Worm (Caenorhabditis elegans) whole organism, mixed stage, embryonic: ENCODE measurements around the gene K02E11.7.

Experiments
- M03D4.4 ChIP-seq: sonication (generic microtip); optimal IDR thresholded peaks from 2 replicates; lab custom pipeline; 2017; ENCODE audit warnings: mild to moderate bottlenecking, missing genetic modification characterization, missing compliant biosample characterization
- bed-3 ChIP-seq: fragments of 200-800 bp; sonication (Bioruptor generic); optimal IDR thresholded peaks from 3 replicates; lab custom pipeline; 2018; ENCODE audit warnings: mild to moderate bottlenecking, missing genetic modification characterization, moderate library complexity, missing compliant biosample characterization
- blmp-1 ChIP-seq: fragments of 150-350 bp; optimal IDR thresholded peaks from 2 replicates; lab custom pipeline; 2014; ENCODE audit warnings: missing biosample characterization, missing genetic modification characterization
- ceh-43 ChIP-seq: fragments of 200-800 bp; sonication (Bioruptor generic); optimal IDR thresholded peaks from 2 replicates; lab custom pipeline; 2018; ENCODE audit warnings: mild to moderate bottlenecking, missing genetic modification characterization, moderate library complexity, missing compliant biosample characterization
- ceh-83 ChIP-seq: fragments of 200-800 bp; sonication (Bioruptor generic); optimal IDR thresholded peaks from 2 replicates; lab custom pipeline; 2018; ENCODE audit warnings: mild to moderate bottlenecking, missing genetic modification characterization, missing compliant biosample characterization
- ces-1 ChIP-seq: fragments of 150-350 bp; optimal IDR thresholded peaks from 2 replicates; lab custom pipeline; 2014; ENCODE audit warnings: missing biosample characterization, missing genetic modification reagents, missing genetic modification characterization
- cnd-1 ChIP-seq: fragments of 200-800 bp; sonication (Bioruptor generic); optimal IDR thresholded peaks from 2 replicates; lab custom pipeline; 2018; ENCODE audit warnings: mild to moderate bottlenecking, missing genetic modification characterization, missing compliant biosample characterization
- drap-1 ChIP-seq: fragments of 200-800 bp; sonication (Bioruptor generic); optimal IDR thresholded peaks from 3 replicates; lab custom pipeline; 2018; ENCODE audit warnings: mild to moderate bottlenecking, missing genetic modification characterization, missing compliant biosample characterization
- elt-1 ChIP-seq: sonication (generic microtip); optimal IDR thresholded peaks from 2 replicates; lab custom pipeline; 2017; ENCODE audit warnings: missing genetic modification characterization, mild to moderate bottlenecking, missing compliant biosample characterization, antibody characterized with exemption, moderate library complexity, borderline replicate concordance; ENCODE audit not compliant: insufficient read depth
- elt-3 ChIP-seq: fragments of 150-350 bp; optimal IDR thresholded peaks from 2 replicates; lab custom pipeline; 2014; ENCODE audit warnings: missing biosample characterization, missing genetic modification characterization
- flh-1 ChIP-seq: fragments of 200-800 bp; sonication (Bioruptor generic); optimal IDR thresholded peaks from 2 replicates; lab custom pipeline; 2018; ENCODE audit warnings: mild to moderate bottlenecking, missing genetic modification characterization, moderate library complexity, missing compliant biosample characterization
- ham-2 ChIP-seq: fragments of 200-800 bp; sonication (Bioruptor generic); optimal IDR thresholded peaks from 2 replicates; lab custom pipeline; 2018; ENCODE audit warnings: mild to moderate bottlenecking, missing genetic modification characterization, missing compliant biosample characterization
- hlh-1 ChIP-seq: fragments of 150-350 bp; optimal IDR thresholded peaks from 2 replicates; lab custom pipeline; 2014; ENCODE audit warnings: missing biosample characterization, missing genetic modification reagents, missing genetic modification characterization
- lin-32 ChIP-seq: fragments of 200-800 bp; sonication (Bioruptor generic); optimal IDR thresholded peaks from 2 replicates; lab custom pipeline; 2018; ENCODE audit warnings: mild to moderate bottlenecking, missing genetic modification characterization, missing compliant biosample characterization
- lsy-2 ChIP-seq: fragments of 150-350 bp; optimal IDR thresholded peaks from 2 replicates; lab custom pipeline; 2014; ENCODE audit warnings: missing biosample characterization, missing genetic modification characterization
- mab-5 ChIP-seq: fragments of 150-350 bp; optimal IDR thresholded peaks from 2 replicates; lab custom pipeline; 2014; ENCODE audit warnings: missing biosample characterization, missing genetic modification characterization
- mep-1 ChIP-seq: fragments of 150-350 bp; optimal IDR thresholded peaks from 2 replicates; lab custom pipeline; 2017; ENCODE audit warnings: missing biosample characterization, missing genetic modification reagents, missing genetic modification characterization, inconsistent platforms
- mls-2 ChIP-seq: sonication (generic microtip); optimal IDR thresholded peaks from 2 replicates; lab custom pipeline; 2016; ENCODE audit warnings: mild to moderate bottlenecking, missing genetic modification characterization, moderate library complexity, missing compliant biosample characterization
- nhr-12 ChIP-seq: fragments of 150-350 bp; optimal IDR thresholded peaks from 2 replicates; lab custom pipeline; 2014; ENCODE audit warnings: missing biosample characterization, missing genetic modification characterization
- nhr-2 ChIP-seq: fragments of 150-350 bp; optimal IDR thresholded peaks from 2 replicates; lab custom pipeline; 2014; ENCODE audit warnings: missing biosample characterization, missing genetic modification characterization
- nhr-237 ChIP-seq: fragments of 150-350 bp; optimal IDR thresholded peaks from 2 replicates; lab custom pipeline; 2014; ENCODE audit warnings: missing biosample characterization, missing genetic modification characterization
- nhr-28 ChIP-seq: fragments of 150-350 bp; optimal IDR thresholded peaks from 2 replicates; lab custom pipeline; 2014; ENCODE audit warnings: missing biosample characterization, missing genetic modification characterization
- pha-4 ChIP-seq: fragments of 150-350 bp; optimal IDR thresholded peaks from 2 replicates; lab custom pipeline; 2018; ENCODE audit warnings: missing biosample characterization, missing genetic modification reagents, missing genetic modification characterization
- snpc-4 ChIP-seq: fragments of 150-350 bp; optimal IDR thresholded peaks from 2 replicates; lab custom pipeline; 2014; ENCODE audit warnings: missing biosample characterization, missing genetic modification characterization
- sptf-1 ChIP-seq: sonication (generic microtip); optimal IDR thresholded peaks from 2 replicates; lab custom pipeline; 2017; ENCODE audit warnings: mild to moderate bottlenecking, missing genetic modification characterization, moderate library complexity, missing compliant biosample characterization
- tbx-8 ChIP-seq: fragments of 200-800 bp; sonication (Bioruptor generic); optimal IDR thresholded peaks from 2 replicates; lab custom pipeline; 2018; ENCODE audit warnings: mild to moderate bottlenecking, missing genetic modification characterization, moderate library complexity, missing compliant biosample characterization
- unc-120 ChIP-seq: sonication (generic microtip); optimal IDR thresholded peaks from 2 replicates; lab custom pipeline; 2017; ENCODE audit warnings: missing genetic modification characterization, missing compliant biosample characterization; ENCODE audit not compliant: poor library complexity, severe bottlenecking
- unc-39 ChIP-seq: fragments of 150-350 bp; optimal IDR thresholded peaks from 2 replicates; lab custom pipeline; 2014; ENCODE audit warnings: missing biosample characterization, missing genetic modification characterization
- unc-62 ChIP-seq: fragments of 150-350 bp; optimal IDR thresholded peaks from 2 replicates; lab custom pipeline; 2014; ENCODE audit warnings: missing biosample characterization, missing genetic modification reagents, missing genetic modification characterization
- zip-8 ChIP-seq: fragments of 150-350 bp; optimal IDR thresholded peaks from 2 replicates; lab custom pipeline; 2014; ENCODE audit warnings: missing biosample characterization, missing genetic modification characterization
- ztf-11 ChIP-seq: fragments of 150-350 bp; optimal IDR thresholded peaks from 2 replicates; lab custom pipeline; 2014; ENCODE audit warnings: missing biosample characterization, missing genetic modification characterization

Gene K02E11.7

ce11 chrV:14230788-14231583, 23.1 kb downstream of the K02E11.7 start:
- no peak for TF ChIP-seq mep-1
- peak; percentile 68 for TF ChIP-seq blmp-1
- no peak for TF ChIP-seq lin-32 (GFP tag; lab: Kevin White, UChicago)
- TF ChIP-seq ceh-83: no peak
- TF ChIP-seq unc-120: no peak

ce11 chrV:14226373-14226772, 27.7 kb downstream of the K02E11.7 start, which contains the start of gene nep-21:
nep-21 (minus strand) TSS chrV:14226473.
- TF ChIP-seq ceh-43 (GFP tag; lab: Kevin White, UChicago) (no peak), flh-1 (GFP tag; lab: Kevin White, UChicago) (no peak), nhr-237 (no peak), mab-5 (tag; lab: Kevin White, UChicago) (no peak), drap-1 (no peak), unc-39 (tag; lab: Kevin White, UChicago) (no peak), unc-62 (GFP tag; lab: Kevin White, UChicago) (no peak), hlh-1 (tag; lab: Kevin White, UChicago) (no peak), M03D4.4 (tag; lab: Kevin White, UChicago) (no peak), snpc-4 (tag; lab: Kevin White, UChicago) (no peak), cnd-1 (tag; lab: Kevin White, UChicago) (no peak), nhr-12 (no peak), lin-32 (GFP tag; lab: Kevin White, UChicago) (no peak), mls-2 (tag; lab: Kevin White, UChicago) (no peak), zip-8 (tag; lab: Kevin White, UChicago) (no peak), nhr-2 (tag; lab: Kevin White, UChicago) (no peak), lsy-2 (tag; lab: Kevin White, UChicago) (no peak), nhr-28 (no peak)
- TF ChIP-seq, all 35 proteins: peak for 0

- no peak for TF ChIP-seq tbx-8 (GFP tag; lab: Kevin White, UChicago)
- TF ChIP-seq hlh-1 (tag; lab: Kevin White, UChicago): no peak
- TF ChIP-seq unc-120: no peak
- no peak for TF ChIP-seq drap-1
Measured at ce11 chrV:14223141-14223540, 31.0 kb downstream of the K02E11.7 start.

- TF ChIP-seq mls-2 (tag; lab: Kevin White, UChicago): no peak
- TF ChIP-seq snpc-4 (tag; lab: Kevin White, UChicago): no peak
- no peak for TF ChIP-seq sptf-1 (tag; lab: Kevin White, UChicago)
- no peak for TF ChIP-seq ztf-11 (tag; lab: Kevin White, UChicago)
- no peak for TF ChIP-seq elt-3 (tag; lab: Kevin White, UChicago)
Measured at ce11 chrV:14215106-14215505, 39.0 kb downstream of the K02E11.7 start, which contains the start of gene T16A9.5. T16A9.5 (minus strand) TSS chrV:14215206.

ce11 chrV:14212813-14213212, 41.3 kb downstream of the K02E11.7 start:
- no peak for TF ChIP-seq ces-1
- TF ChIP-seq snpc-4 (tag; lab: Kevin White, UChicago): no peak
- TF ChIP-seq pha-4 (tag; lab: Kevin White, UChicago): no peak
- no peak for TF ChIP-seq flh-1 (GFP tag; lab: Kevin White, UChicago)
- no peak for TF ChIP-seq ham-2
- no peak for TF ChIP-seq hlh-1 (tag; lab: Kevin White, UChicago)
- TF ChIP-seq ceh-83: no peak
- TF ChIP-seq, all 35 proteins: peak for 0

- TF ChIP-seq nhr-237: no peak
- no peak for TF ChIP-seq zip-8 (tag; lab: Kevin White, UChicago)
- TF ChIP-seq ztf-11 (tag; lab: Kevin White, UChicago): no peak
- TF ChIP-seq lin-32 (GFP tag; lab: Kevin White, UChicago): no peak
- no peak for TF ChIP-seq unc-120
- no peak for TF ChIP-seq snpc-4 (tag; lab: Kevin White, UChicago)
- TF ChIP-seq tbx-8 (GFP tag; lab: Kevin White, UChicago): no peak
- no peak for TF ChIP-seq ces-1
- TF ChIP-seq ceh-43 (GFP tag; lab: Kevin White, UChicago): no peak
- no peak for TF ChIP-seq nhr-28
- no peak for TF ChIP-seq blmp-1
- TF ChIP-seq mep-1: no peak
- TF ChIP-seq elt-1 (tag; lab: Kevin White, UChicago): no peak
- no peak for TF ChIP-seq bed-3 (GFP tag; lab: Kevin White, UChicago)
- no peak for TF ChIP-seq flh-1 (GFP tag; lab: Kevin White, UChicago)
- TF ChIP-seq sptf-1 (tag; lab: Kevin White, UChicago): no peak
- no peak for TF ChIP-seq elt-3 (tag; lab: Kevin White, UChicago)
- no peak for TF ChIP-seq nhr-2 (tag; lab: Kevin White, UChicago)
- TF ChIP-seq unc-39 (tag; lab: Kevin White, UChicago): no peak
Measured at ce11 chrV:14210743-14211142, 43.4 kb downstream of the K02E11.7 start, which contains the start of gene str-230. str-230 (minus strand) TSS chrV:14210843.
